Worm (Caenorhabditis elegans): ENCODE measurements around the gene sta-1.
A peak's percentile ranks its signal among the peaks of the same experiment; 100 is the strongest.
"Not testable (repeated sequence)": the region's sequence is repeated elsewhere in the genome, so short reads cannot be mapped to it uniquely, and the experiment has no call there.

sta-1 gene

DNA sequence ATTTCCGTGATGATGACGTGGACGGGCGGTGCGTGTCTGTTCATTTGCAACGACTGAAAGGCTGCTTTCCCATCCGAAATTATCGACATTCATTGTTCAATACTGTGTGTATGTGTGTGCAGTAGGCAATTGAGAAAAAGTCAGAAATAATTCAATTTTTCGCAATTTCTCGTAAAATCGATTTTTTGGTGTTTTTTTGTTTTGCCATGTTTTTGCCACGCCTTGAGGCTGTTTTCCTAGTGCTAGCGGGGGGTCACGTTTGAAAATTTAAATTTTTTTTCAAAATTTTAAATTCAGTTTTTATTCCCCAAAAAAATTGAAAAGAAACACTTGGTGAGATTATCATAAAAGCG lies 18.0 kb upstream of the sta-1 start, which contains the start of gene Y51H4A.13:
Gene Y51H4A.13, minus strand, starts transcription at position 182 of the 353 bp plus-strand sequence.
- TF ChIP-seq attf-6 (GFP tag; IDR thresholded peaks at IDR 0.05), result peak; percentile 62; the same call in 1 of the 2 replicates
- TF ChIP-seq cebp-1 (GFP tag; IDR thresholded peaks at IDR 0.05); snpc-4 (GFP tag; optimal IDR thresholded peaks at IDR 0.05): not testable (repeated sequence)
- peak; percentile 10 for TF ChIP-seq cebp-1 (tag; optimal IDR thresholded peaks at IDR 0.05)
- peak in 1 of 4 experiments; percentile 80 for TF ChIP-seq snpc-4 (tag; optimal IDR thresholded peaks at IDR 0.05)
- peak; percentile 17; the same call in 1 of the 2 replicates for TF ChIP-seq hmg-1.2 (GFP tag; IDR thresholded peaks at IDR 0.05)

ce11 chrIV:16648414-16648813 lies 15.7 kb upstream of the sta-1 start:
- TF ChIP-seq F33H1.4 (GFP tag; IDR thresholded peaks at IDR 0.05), result 0 out of 2 replicates have a peak, but pooled peaks have one; percentile 8
- TF ChIP-seq egrh-3 (GFP tag; IDR thresholded peaks at IDR 0.05), result peak; percentile 53; the same call in 1 of the 2 replicates

ce11 chrIV:16650256-16650655 lies 13.9 kb upstream of the sta-1 start:
- TF ChIP-seq egrh-3 (GFP tag; IDR thresholded peaks at IDR 0.05), result peak; percentile 91
- 0 out of 2 replicates have a peak, but pooled peaks have one; percentile 43 for TF ChIP-seq zfh-2 (GFP tag; conservative IDR thresholded peaks at IDR 0.05)

ce11 chrIV:16651004-16651403 lies 13.1 kb upstream of the sta-1 start:
- TF ChIP-seq egrh-3 (GFP tag; IDR thresholded peaks at IDR 0.05) (0 out of 2 replicates have a peak, but pooled peaks have one; percentile 71), pbrm-1 (GFP tag; IDR thresholded peaks at IDR 0.05) (0 out of 2 replicates have a peak, but pooled peaks have one; percentile 12)

ce11 chrIV:16655783-16656182 lies 8.3 kb upstream of the sta-1 start, which contains the start of gene set-26:
Gene set-26 (minus strand): TSS chrIV:16655883.
- not testable (repeated sequence) for TF ChIP-seq nhr-27 (tag; optimal IDR thresholded peaks at IDR 0.05); ztf-26 (tag; optimal IDR thresholded peaks at IDR 0.05); sea-2 (GFP tag; IDR thresholded peaks at IDR 0.05)

ce11 chrIV:16656232-16656631 lies 7.9 kb upstream of the sta-1 start, which contains the start of gene tsr-2:
Gene tsr-2 (plus strand): TSS chrIV:16656613.
- TF ChIP-seq ztf-28 (GFP tag; IDR thresholded peaks at IDR 0.05), result peak; percentile 81; the same call in 1 of the 2 replicates
- no peak for TF ChIP-seq nhr-90 (tag; optimal IDR thresholded peaks at IDR 0.05)
- TF ChIP-seq F39B2.1 (GFP tag; IDR thresholded peaks at IDR 0.05), result no peak
- TF ChIP-seq lin-26 (GFP tag; IDR thresholded peaks at IDR 0.05), result no peak
- peak; percentile 38; the same call in 1 of the 2 replicates for TF ChIP-seq madf-8 (GFP tag; conservative IDR thresholded peaks at IDR 0.05)
- TF ChIP-seq hsf-1 (GFP tag; IDR thresholded peaks at IDR 0.05), result peak; percentile 55; the same call in 1 of the 2 replicates
- TF ChIP-seq ceh-27 (GFP tag; optimal IDR thresholded peaks at IDR 0.05), result peak; percentile 78
- TF ChIP-seq egl-18 (GFP tag; IDR thresholded peaks at IDR 0.05), result no peak
- peak; percentile 73 for TF ChIP-seq B0336.3 (GFP tag; IDR thresholded peaks at IDR 0.05)
- TF ChIP-seq repo-1 (tag; optimal IDR thresholded peaks at IDR 0.05), result peak; percentile 7
- TF ChIP-seq snpc-1.3 (tag; optimal IDR thresholded peaks at IDR 0.05; ENCODE audit: insufficient read depth), result peak; percentile 67
- TF ChIP-seq gei-17 (GFP tag; optimal IDR thresholded peaks at IDR 0.05), result peak; percentile 52
- TF ChIP-seq Y53G8AR.9 (GFP tag; conservative IDR thresholded peaks at IDR 0.05), result peak; percentile 87
- TF ChIP-seq F52B5.7 (tag; optimal IDR thresholded peaks at IDR 0.05), result no peak
- peak; percentile 50 for TF ChIP-seq chd-7 (tag; optimal IDR thresholded peaks at IDR 0.05)
- peak; percentile 89 for TF ChIP-seq attf-5 (GFP tag; optimal IDR thresholded peaks at IDR 0.05)
- TF ChIP-seq somi-1 (GFP tag; optimal IDR thresholded peaks at IDR 0.05), result peak; percentile 57
- peak; percentile 25 for TF ChIP-seq rpc-1 (optimal IDR thresholded peaks at IDR 0.05)
- TF ChIP-seq rpc-1 (tag; optimal IDR thresholded peaks at IDR 0.05), result no peak
- TF ChIP-seq F33H1.4 (GFP tag; IDR thresholded peaks at IDR 0.05), result peak; percentile 88
- TF ChIP-seq hlh-12 (tag; optimal IDR thresholded peaks at IDR 0.05), result no peak
- TF ChIP-seq ekl-4 (GFP tag; IDR thresholded peaks at IDR 0.05), result peak; percentile 91
- peak; percentile 79 for TF ChIP-seq tlf-1 (GFP tag; optimal IDR thresholded peaks at IDR 0.05)
- peak; percentile 91 for TF ChIP-seq lin-40 (tag; optimal IDR thresholded peaks at IDR 0.05)
- no peak for TF ChIP-seq ceh-79 (tag; optimal IDR thresholded peaks at IDR 0.05)
- TF ChIP-seq aptf-3 (GFP tag; IDR thresholded peaks at IDR 0.05), result peak; percentile 15; the same call in 1 of the 2 replicates
- peak; percentile 85 for TF ChIP-seq F49E8.2 (tag; optimal IDR thresholded peaks at IDR 0.05; ENCODE audit: insufficient read depth)
- peak; percentile 80 for TF ChIP-seq C06A6.2 (GFP tag; conservative IDR thresholded peaks at IDR 0.05)

All from whole organism, young adult.